Worm (Caenorhabditis elegans) whole organism, late embryonic: ENCODE data around the gene F35F10.7.

ENCODE experiments used
- F13H6.1 ChIP-seq: sonication (generic microtip); optimal IDR thresholded peaks from 2 replicates; lab custom pipeline; 2016; ENCODE audit warnings: missing genetic modification characterization, missing compliant biosample characterization
- dmd-4 ChIP-seq: sonication (generic microtip); optimal IDR thresholded peaks from 2 replicates; lab custom pipeline; 2016; ENCODE audit warnings: borderline replicate concordance, missing genetic modification characterization, missing compliant biosample characterization
- elt-4 ChIP-seq: sonication (generic microtip); optimal IDR thresholded peaks from 2 replicates; lab custom pipeline; 2016; ENCODE audit warnings: missing genetic modification characterization, missing compliant biosample characterization
- fkh-10 ChIP-seq: fragments of 150-350 bp; optimal IDR thresholded peaks from 2 replicates; lab custom pipeline; 2014; ENCODE audit warnings: missing biosample characterization, missing genetic modification reagents, missing genetic modification characterization
- gmeb-2 ChIP-seq: sonication (generic microtip); optimal IDR thresholded peaks from 2 replicates; lab custom pipeline; 2016; ENCODE audit warnings: missing genetic modification characterization, inconsistent platforms, missing compliant biosample characterization
- hlh-8 ChIP-seq: sonication (generic microtip); optimal IDR thresholded peaks from 2 replicates; lab custom pipeline; 2016; ENCODE audit warnings: missing genotype, missing genetic modification characterization, missing compliant biosample characterization
- nfya-1 ChIP-seq: sonication (generic microtip); optimal IDR thresholded peaks from 2 replicates; lab custom pipeline; 2017; ENCODE audit warnings: missing genetic modification characterization, mild to moderate bottlenecking, missing compliant biosample characterization, antibody characterized with exemption, moderate library complexity
- npax-4 ChIP-seq: sonication (generic microtip); optimal IDR thresholded peaks from 2 replicates; lab custom pipeline; 2016; ENCODE audit warnings: missing genetic modification characterization, missing compliant biosample characterization
- pax-1 ChIP-seq: fragments of 150-350 bp; optimal IDR thresholded peaks from 2 replicates; lab custom pipeline; 2014; ENCODE audit warnings: missing biosample characterization, missing genetic modification characterization
- ref-2 ChIP-seq: sonication (generic microtip); optimal IDR thresholded peaks from 2 replicates; lab custom pipeline; 2016; ENCODE audit warnings: missing genetic modification characterization, missing compliant biosample characterization
- ttx-3 ChIP-seq: sonication (generic microtip); optimal IDR thresholded peaks from 2 replicates; lab custom pipeline; 2016; ENCODE audit warnings: missing genetic modification reagents, missing genetic modification characterization, missing compliant biosample characterization

- TF ChIP-seq gmeb-2 (tag; lab: Kevin White, UChicago) (no peak), ref-2 (tag; lab: Kevin White, UChicago) (no peak), hlh-8 (tag; lab: Kevin White, UChicago) (no peak), fkh-10 (no peak), dmd-4 (tag; lab: Kevin White, UChicago) (no peak), F13H6.1 (tag; lab: Kevin White, UChicago) (no peak), npax-4 (no peak), nfya-1 (tag; lab: Kevin White, UChicago) (no peak), ttx-3 (tag; lab: Kevin White, UChicago) (no peak), pax-1 (tag; lab: Kevin White, UChicago) (no peak), elt-4 (tag; lab: Kevin White, UChicago) (no peak)
These were observed 31.7 kb upstream of the F35F10.7 start, which contains the start of gene F35F10.13 for ce11 chrV:3318975-3319374.
